Worm (Caenorhabditis elegans): Measurements from ENCODE around the gene K07H8.7.

- TF ChIP-seq ama-1 (optimal IDR thresholded peaks at IDR 0.05) = no peak
- no peak for TF ChIP-seq hlh-30 (tag; optimal IDR thresholded peaks at IDR 0.05; ENCODE audit: insufficient read depth)
- TF ChIP-seq ets-4 (tag; optimal IDR thresholded peaks at IDR 0.05) = no peak
- no peak for TF ChIP-seq F13H6.1 (tag; optimal IDR thresholded peaks at IDR 0.05)
- TF ChIP-seq hlh-6 (tag; optimal IDR thresholded peaks at IDR 0.05) = no peak
- no peak for TF ChIP-seq fax-1 (tag; optimal IDR thresholded peaks at IDR 0.05)
- no peak for TF ChIP-seq nhr-11 (tag; optimal IDR thresholded peaks at IDR 0.05)
- TF ChIP-seq elt-2 (tag; optimal IDR thresholded peaks at IDR 0.05) = no peak
- TF ChIP-seq fkh-10 (GFP tag; optimal IDR thresholded peaks at IDR 0.05) = no peak
- TF ChIP-seq sox-4 (tag; optimal IDR thresholded peaks at IDR 0.05) = no peak
- TF ChIP-seq rnt-1 (tag; optimal IDR thresholded peaks at IDR 0.05) = no peak
Measured at ce11 chrIV:8301925-8302324, 42.1 kb upstream of the K07H8.7 start.

Measured in whole organism, late embryonic.